Worm (Caenorhabditis elegans) whole organism, L2 larva: ENCODE results near the gene Y69A2AR.19.

Source experiments
- C34F6.9 ChIP-seq: fragments of 150-350 bp; optimal IDR thresholded peaks from 2 replicates; lab custom pipeline; 2014; ENCODE audit warnings: missing biosample characterization, missing genetic modification characterization
- F13H6.1 ChIP-seq: sonication (generic microtip); optimal IDR thresholded peaks from 2 replicates; lab custom pipeline; 2016; ENCODE audit warnings: missing genetic modification characterization, missing compliant biosample characterization
- R02D3.7 ChIP-seq: fragments of 150-350 bp; optimal IDR thresholded peaks from 2 replicates; lab custom pipeline; 2014; ENCODE audit warnings: missing biosample characterization, missing genetic modification characterization
- Y55F3AM.14 ChIP-seq: fragments of 200-800 bp; sonication (Bioruptor generic); optimal IDR thresholded peaks from 2 replicates; lab custom pipeline; 2018; ENCODE audit warnings: mild to moderate bottlenecking, missing genetic modification characterization, missing compliant biosample characterization
- ZK546.5 ChIP-seq: sonication (generic microtip); optimal IDR thresholded peaks from 2 replicates; lab custom pipeline; 2017; ENCODE audit warnings: missing biosample characterization, missing genetic modification characterization
- alr-1 ChIP-seq: fragments of 150-350 bp; optimal IDR thresholded peaks from 2 replicates; lab custom pipeline; 2014; ENCODE audit warnings: missing biosample characterization, missing genetic modification characterization
- aly-2 ChIP-seq: fragments of 150-350 bp; optimal IDR thresholded peaks from 2 replicates; lab custom pipeline; 2014; ENCODE audit warnings: missing biosample characterization, missing genetic modification characterization
- ama-1 ChIP-seq: fragments of 150-350 bp; optimal IDR thresholded peaks from 2 replicates; lab custom pipeline; 2018; ENCODE audit warnings: inconsistent platforms
- blmp-1 ChIP-seq: sonication (generic microtip); optimal IDR thresholded peaks from 2 replicates; lab custom pipeline; 2017; ENCODE audit warnings: missing genetic modification characterization, mild to moderate bottlenecking, missing compliant biosample characterization, antibody characterized with exemption, moderate library complexity; ENCODE audit not compliant: insufficient read depth
- ceh-16 ChIP-seq: fragments of 150-350 bp; optimal IDR thresholded peaks from 2 replicates; lab custom pipeline; 2014; ENCODE audit warnings: missing biosample characterization, missing genetic modification characterization
- ceh-82 ChIP-seq: fragments of 150-350 bp; optimal IDR thresholded peaks from 2 replicates; lab custom pipeline; 2014; ENCODE audit warnings: missing biosample characterization, missing genetic modification characterization
- crh-2 ChIP-seq: sonication (generic microtip); optimal IDR thresholded peaks from 2 replicates; lab custom pipeline; 2017; ENCODE audit warnings: missing biosample characterization, missing genetic modification characterization
- elt-3 ChIP-seq: sonication (generic microtip); optimal IDR thresholded peaks from 2 replicates; lab custom pipeline; 2017; ENCODE audit warnings: missing biosample characterization, missing genetic modification characterization
- gmeb-1 ChIP-seq: fragments of 150-350 bp; optimal IDR thresholded peaks from 2 replicates; lab custom pipeline; 2014; ENCODE audit warnings: missing biosample characterization, missing genetic modification characterization
- lin-11 ChIP-seq: fragments of 150-350 bp; sonication (generic microtip); optimal IDR thresholded peaks from 2 replicates; lab custom pipeline; 2014; ENCODE audit warnings: missing biosample characterization, missing genetic modification characterization, inconsistent platforms, mixed read lengths
- lsy-2 ChIP-seq, 2 experiments: fragments of 150-350 bp in 1 of 2; sonication (generic microtip) in 1 of 2; optimal IDR thresholded peaks; 2 replicates each; lab custom pipeline; 2014 to 2017; ENCODE audit warnings: missing biosample characterization in 2 of 2, missing genetic modification characterization in 2 of 2
- mab-5 ChIP-seq: fragments of 150-350 bp; optimal IDR thresholded peaks from 2 replicates; lab custom pipeline; 2014; ENCODE audit warnings: missing biosample characterization, missing genetic modification characterization
- mdl-1 ChIP-seq, 2 experiments: fragments of 150-350 bp in 1 of 2; sonication (generic microtip) in 1 of 2; optimal IDR thresholded peaks; 2 replicates each; lab custom pipeline; 2017; ENCODE audit warnings: missing biosample characterization in 2 of 2, missing genetic modification characterization in 2 of 2
- nhr-10 ChIP-seq: sonication (generic microtip); optimal IDR thresholded peaks from 2 replicates; lab custom pipeline; 2017; ENCODE audit warnings: missing biosample characterization, missing genetic modification characterization
- nhr-11 ChIP-seq: fragments of 150-350 bp; optimal IDR thresholded peaks from 2 replicates; lab custom pipeline; 2014; ENCODE audit warnings: missing biosample characterization, missing genetic modification characterization
- nhr-129 ChIP-seq: fragments of 150-350 bp; optimal IDR thresholded peaks from 2 replicates; lab custom pipeline; 2014; ENCODE audit warnings: missing biosample characterization, missing genetic modification characterization
- nhr-237 ChIP-seq: fragments of 150-350 bp; optimal IDR thresholded peaks from 2 replicates; lab custom pipeline; 2014; ENCODE audit warnings: missing biosample characterization, missing genetic modification characterization
- nhr-25 ChIP-seq: fragments of 150-350 bp; sonication (generic microtip); optimal IDR thresholded peaks from 3 replicates; lab custom pipeline; 2014; ENCODE audit warnings: missing biosample characterization, missing genetic modification characterization
- nhr-6 ChIP-seq: fragments of 150-350 bp; optimal IDR thresholded peaks from 2 replicates; lab custom pipeline; 2014; ENCODE audit warnings: missing biosample characterization, missing genetic modification characterization
- sem-4 ChIP-seq: fragments of 150-350 bp; optimal IDR thresholded peaks from 2 replicates; lab custom pipeline; 2014; ENCODE audit warnings: missing biosample characterization, missing genetic modification reagents, missing genetic modification characterization
- skn-1 ChIP-seq: sonication (generic microtip); optimal IDR thresholded peaks from 2 replicates; lab custom pipeline; 2017; ENCODE audit warnings: missing biosample characterization, missing genetic modification characterization
- sma-3 ChIP-seq: sonication (generic microtip); optimal IDR thresholded peaks from 2 replicates; lab custom pipeline; 2016; ENCODE audit warnings: missing genetic modification reagents, missing genetic modification characterization, missing compliant biosample characterization
- snpc-4 ChIP-seq: fragments of 150-350 bp; optimal IDR thresholded peaks from 2 replicates; lab custom pipeline; 2014; ENCODE audit warnings: missing biosample characterization, missing genetic modification characterization
- unc-39 ChIP-seq: fragments of 150-350 bp; optimal IDR thresholded peaks from 2 replicates; lab custom pipeline; 2014; ENCODE audit warnings: missing biosample characterization, missing genetic modification characterization
- unc-55 ChIP-seq: fragments of 150-350 bp; sonication (generic microtip); optimal IDR thresholded peaks from 3 replicates; lab custom pipeline; 2014; ENCODE audit warnings: missing biosample characterization, missing genetic modification reagents, missing genetic modification characterization
- unc-62 ChIP-seq: fragments of 150-350 bp; optimal IDR thresholded peaks from 2 replicates; lab custom pipeline; 2014; ENCODE audit warnings: missing biosample characterization, missing genetic modification reagents, missing genetic modification characterization
- zag-1 ChIP-seq: fragments of 150-350 bp; optimal IDR thresholded peaks from 2 replicates; lab custom pipeline; 2014; ENCODE audit warnings: missing biosample characterization, missing genetic modification characterization
- ztf-1 ChIP-seq: fragments of 200-800 bp; sonication (Bioruptor generic); conservative IDR thresholded peaks from 2 replicates; pipeline ENCODE4 v1.3.6; 2022; ENCODE audit warnings: missing genetic modification characterization, missing compliant biosample characterization
- ztf-11 ChIP-seq: sonication (generic microtip); optimal IDR thresholded peaks from 2 replicates; lab custom pipeline; 2017; ENCODE audit warnings: missing biosample characterization, missing genetic modification characterization
- ztf-4 ChIP-seq: fragments of 150-350 bp; optimal IDR thresholded peaks from 2 replicates; lab custom pipeline; 2014; ENCODE audit warnings: missing biosample characterization, missing genetic modification characterization

Y69A2AR.19 gene

DNA sequence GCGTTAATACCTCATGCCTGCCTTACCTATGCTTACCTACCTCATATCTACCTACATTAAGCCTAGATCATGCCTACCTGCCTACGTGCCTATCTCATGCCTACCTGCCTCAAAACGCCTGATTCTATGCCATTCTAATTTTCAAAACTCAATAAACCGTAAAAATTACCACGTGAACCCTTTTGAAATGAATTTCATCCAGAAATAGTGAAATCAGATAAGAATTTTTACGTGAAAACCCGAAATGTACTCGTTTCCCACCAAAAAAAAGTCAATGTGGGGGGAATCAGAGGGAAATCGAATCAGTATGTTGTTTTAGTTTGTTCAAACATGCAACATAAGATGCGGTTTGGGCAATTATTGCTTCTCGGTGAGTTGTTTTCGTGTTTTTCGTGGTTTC lies at the start of gene Y69A2AR.19:
Gene Y69A2AR.19 (plus strand): TSS at position 301 of the 400 bp plus-strand sequence.
- TF ChIP-seq nhr-6 (tag; lab: Kevin White, UChicago) = no peak
- no peak for TF ChIP-seq C34F6.9
- TF ChIP-seq zag-1 (tag; lab: Kevin White, UChicago) = no peak
- TF ChIP-seq R02D3.7 (tag; lab: Kevin White, UChicago) = no peak
- no peak for TF ChIP-seq gmeb-1 (tag; lab: Kevin White, UChicago)
- TF ChIP-seq lin-11 (tag; lab: Kevin White, UChicago) = no peak
- TF ChIP-seq nhr-237 (tag; lab: Kevin White, UChicago) = no peak
- TF ChIP-seq ceh-16 (tag; lab: Kevin White, UChicago) = no peak
- TF ChIP-seq lsy-2 (tag; optimal IDR thresholded peaks at IDR 0.05; lab: Kevin White, UChicago) = no peak

- no peak for TF ChIP-seq elt-3
These were observed 37.4 kb upstream of the Y69A2AR.19 start, which contains the start of gene C45G7.13 for ce11 chrIV:2451233-2451632. TSS of gene C45G7.13 (minus strand) at chrIV:2451333.

DNA sequence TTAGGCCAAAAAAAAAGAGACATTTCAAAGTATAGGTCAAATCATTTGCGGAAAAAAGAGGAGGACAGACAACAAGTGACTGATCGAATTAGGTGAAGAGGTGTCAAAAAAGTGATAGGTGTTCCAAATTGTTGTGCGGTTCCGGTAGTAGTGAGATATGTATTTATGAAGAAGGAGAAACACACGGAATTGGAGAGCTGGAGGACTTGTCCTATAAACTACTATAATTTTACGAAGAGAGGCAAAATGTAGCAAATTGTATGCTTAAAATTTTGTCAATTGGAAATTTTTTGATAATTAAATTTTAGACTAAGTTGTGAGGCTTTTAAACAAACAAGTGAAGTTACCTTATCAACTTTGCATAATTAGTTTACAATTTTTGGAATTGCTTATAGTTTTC lies 37.0 kb upstream of the Y69A2AR.19 start:
- TF ChIP-seq blmp-1 (tag; lab: Kevin White, UChicago) (no peak), ztf-1 (GFP tag; lab: Robert Waterston, UW) (no peak), ztf-4 (no peak), F13H6.1 (tag; lab: Kevin White, UChicago) (no peak), unc-55 (GFP tag; lab: Kevin White, UChicago) (no peak), skn-1 (tag; lab: Kevin White, UChicago) (no peak)

DNA sequence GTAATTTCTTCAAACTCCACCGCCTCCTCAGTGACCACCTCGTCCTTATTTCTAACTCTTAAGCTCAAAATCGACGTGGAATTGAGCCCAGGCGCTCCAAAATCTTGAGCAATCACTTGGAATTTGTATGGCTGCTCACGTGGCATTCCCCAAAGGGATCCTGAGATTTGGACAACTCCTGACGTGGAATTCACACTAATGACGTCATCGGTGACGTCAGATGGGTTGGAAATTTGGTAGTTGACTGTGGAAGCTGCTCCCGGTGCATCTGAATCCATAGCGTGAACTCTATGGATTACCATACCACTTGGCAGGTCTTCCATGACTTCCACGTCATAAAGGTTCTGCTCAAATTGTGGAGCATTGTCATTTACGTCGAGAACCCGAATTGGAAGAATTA lies 33.5 kb upstream of the Y69A2AR.19 start:
- TF ChIP-seq sem-4 (tag; lab: Kevin White, UChicago) (no peak), nhr-129 (tag; lab: Kevin White, UChicago) (no peak), crh-2 (no peak), ztf-11 (tag; lab: Kevin White, UChicago) (no peak), mab-5 (tag; lab: Kevin White, UChicago) (no peak), aly-2 (tag; lab: Kevin White, UChicago) (no peak), ZK546.5 (tag; lab: Kevin White, UChicago) (no peak), C34F6.9 (no peak), Y55F3AM.14 (no peak), ceh-82 (tag; lab: Kevin White, UChicago) (no peak), nhr-11 (tag; lab: Kevin White, UChicago) (no peak), lsy-2 (tag; optimal IDR thresholded peaks at IDR 0.05; lab: Kevin White, UChicago) (no peak), nhr-10 (tag; lab: Kevin White, UChicago) (no peak), ama-1 (lab: Kevin White, UChicago) (no peak), unc-39 (tag; lab: Kevin White, UChicago) (no peak), gmeb-1 (tag; lab: Kevin White, UChicago) (no peak), unc-62 (GFP tag; lab: Kevin White, UChicago) (no peak)

DNA sequence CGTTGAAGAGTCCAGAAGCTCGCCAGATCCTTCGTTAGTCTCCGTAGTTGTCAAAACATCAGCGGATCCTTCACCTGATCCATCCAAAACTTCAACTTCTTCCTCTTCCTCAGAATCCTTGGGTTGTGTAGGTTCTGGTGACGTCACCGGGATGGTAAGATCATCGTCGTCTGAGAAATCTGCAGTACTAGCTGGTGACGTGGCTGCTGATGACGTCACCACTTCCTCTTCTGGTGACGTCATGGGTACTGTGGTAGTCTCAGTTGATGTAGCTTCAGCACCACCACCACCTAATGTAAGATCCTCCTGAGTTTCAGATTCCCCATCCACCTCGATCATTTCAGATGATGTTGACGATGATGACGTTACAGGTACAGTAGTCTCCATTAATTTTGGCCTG lies 27.2 kb upstream of the Y69A2AR.19 start:
- TF ChIP-seq snpc-4 (tag; lab: Kevin White, UChicago) (no peak), ceh-16 (tag; lab: Kevin White, UChicago) (no peak), blmp-1 (tag; lab: Kevin White, UChicago) (no peak), gmeb-1 (tag; lab: Kevin White, UChicago) (no peak), C34F6.9 (no peak), mdl-1 (tag; optimal IDR thresholded peaks at IDR 0.05; lab: Kevin White, UChicago) (no peak), crh-2 (no peak), F13H6.1 (tag; lab: Kevin White, UChicago) (no peak), nhr-10 (tag; lab: Kevin White, UChicago) (no peak), alr-1 (tag; lab: Kevin White, UChicago) (no peak), nhr-129 (tag; lab: Kevin White, UChicago) (no peak), nhr-11 (tag; lab: Kevin White, UChicago) (no peak), nhr-25 (tag; lab: Kevin White, UChicago) (no peak), unc-39 (tag; lab: Kevin White, UChicago) (no peak), lin-11 (tag; lab: Kevin White, UChicago) (no peak), ztf-11 (tag; lab: Kevin White, UChicago) (no peak), sma-3 (GFP tag; lab: Kevin White, UChicago) (no peak), skn-1 (tag; lab: Kevin White, UChicago) (no peak), ztf-1 (GFP tag; lab: Robert Waterston, UW) (no peak), nhr-6 (tag; lab: Kevin White, UChicago) (no peak)
